Worm (Caenorhabditis elegans) whole organism, L4 larva: ENCODE measurements around the gene C49A9.5.

Experiments used
- F10B5.3 ChIP-seq: sonication (generic microtip); optimal IDR thresholded peaks from 2 replicates; lab custom pipeline; 2016; ENCODE audit warnings: mild to moderate bottlenecking, missing genetic modification characterization, missing compliant biosample characterization
- F37D6.2 ChIP-seq: sonication (generic microtip); optimal IDR thresholded peaks from 2 replicates; lab custom pipeline; 2016; ENCODE audit warnings: mild to moderate bottlenecking, missing genetic modification characterization, missing compliant biosample characterization
- F49E8.2 ChIP-seq: sonication (generic microtip); optimal IDR thresholded peaks from 2 replicates; lab custom pipeline; 2016; ENCODE audit warnings: missing compliant biosample characterization, mild to moderate bottlenecking, missing genetic modification characterization, borderline replicate concordance
- R02D3.7 ChIP-seq: fragments of 150-350 bp; sonication (generic microtip); optimal IDR thresholded peaks from 3 replicates; lab custom pipeline; 2014; ENCODE audit warnings: missing biosample characterization, missing genetic modification characterization
- T20F7.1 ChIP-seq: fragments of 200-800 bp; sonication (Bioruptor generic); optimal IDR thresholded peaks from 2 replicates; lab custom pipeline; 2018; ENCODE audit warnings: mild to moderate bottlenecking, missing genetic modification characterization, missing compliant biosample characterization
- Y105C5A.15 ChIP-seq: fragments of 200-800 bp; sonication (Bioruptor generic); IDR thresholded peaks from 2 replicates; pipeline ENCODE4 v1.3.6; 2022; ENCODE audit warnings: missing genetic modification characterization, missing compliant biosample characterization
- ZK546.5 ChIP-seq, 2 experiments: sonication (generic microtip); optimal IDR thresholded peaks; 2 replicates each; lab custom pipeline; 2017; ENCODE audit warnings: missing biosample characterization in 2 of 2, missing genetic modification characterization in 2 of 2
- aha-1 ChIP-seq: fragments of 150-350 bp; peaks from one replicate; lab custom pipeline; 2014; ENCODE audit warnings: missing biosample characterization, missing genetic modification characterization
- ama-1 ChIP-seq: fragments of 150-350 bp; optimal IDR thresholded peaks from 2 replicates; lab custom pipeline; 2014; ENCODE audit warnings: inconsistent platforms, mixed read lengths
- arid-1 ChIP-seq: fragments of 200-800 bp; sonication (Bioruptor generic); conservative IDR thresholded peaks from 2 replicates; pipeline ENCODE4 v1.3.6; 2022; ENCODE audit warnings: missing genetic modification reagents, missing genetic modification characterization, missing compliant biosample characterization
- ceh-44 ChIP-seq: fragments of 200-800 bp; sonication (Bioruptor generic); IDR thresholded peaks from 2 replicates; pipeline ENCODE4 v1.3.6; 2022; ENCODE audit warnings: missing genetic modification reagents, missing genetic modification characterization, missing compliant biosample characterization
- ces-1 ChIP-seq: fragments of 150-350 bp; sonication (generic microtip); optimal IDR thresholded peaks from 4 replicates; lab custom pipeline; 2014; ENCODE audit warnings: missing biosample characterization, missing genetic modification reagents, missing genetic modification characterization
- ctbp-1 ChIP-seq: fragments of 200-800 bp; sonication (Bioruptor generic); IDR thresholded peaks from 2 replicates; pipeline ENCODE4 v1.3.6; 2022; ENCODE audit warnings: missing genetic modification reagents, missing genetic modification characterization, missing compliant biosample characterization
- daf-16 ChIP-seq, 3 experiments: sonication (generic microtip); optimal IDR thresholded peaks; 2 replicates each; lab custom pipeline; 2016 to 2017; ENCODE audit warnings: missing genetic modification characterization in 3 of 3, missing genetic modification reagents in 3 of 3, mild to moderate bottlenecking in 2 of 3, missing compliant biosample characterization in 2 of 3, missing biosample characterization in 1 of 3, moderate library complexity in 1 of 3
- daf-19 ChIP-seq: fragments of 200-800 bp; sonication (Bioruptor generic); conservative IDR thresholded peaks from 2 replicates; pipeline ENCODE4 v1.3.6; 2022; ENCODE audit warnings: missing genetic modification characterization, missing compliant biosample characterization
- dmd-6 ChIP-seq: fragments of 200-800 bp; sonication (Bioruptor generic); IDR thresholded peaks from 2 replicates; pipeline ENCODE4 v1.3.6; 2022; ENCODE audit warnings: missing genetic modification reagents, missing genetic modification characterization, missing compliant biosample characterization
- dmd-9 ChIP-seq: fragments of 200-800 bp; sonication (Bioruptor generic); IDR thresholded peaks from 2 replicates; pipeline ENCODE4 v1.3.6; 2022; ENCODE audit warnings: missing genetic modification reagents, missing genetic modification characterization, missing compliant biosample characterization
- egl-27 ChIP-seq: sonication (generic microtip); optimal IDR thresholded peaks from 3 replicates; lab custom pipeline; 2017; ENCODE audit warnings: missing biosample characterization, missing genetic modification reagents, missing genetic modification characterization
- fkh-10 ChIP-seq: fragments of 150-350 bp; optimal IDR thresholded peaks from 2 replicates; lab custom pipeline; 2014; ENCODE audit warnings: missing biosample characterization, missing genetic modification reagents, missing genetic modification characterization
- fos-1 ChIP-seq: fragments of 150-350 bp; optimal IDR thresholded peaks from 2 replicates; lab custom pipeline; 2014; ENCODE audit warnings: missing biosample characterization, missing genetic modification characterization
- hif-1 ChIP-seq, 2 experiments: sonication (generic microtip); optimal IDR thresholded peaks; 2 replicates each; lab custom pipeline; 2016 to 2017; ENCODE audit warnings: missing compliant biosample characterization in 2 of 2, missing genetic modification characterization in 2 of 2, missing genetic modification reagents in 2 of 2, missing genotype in 2 of 2, mild to moderate bottlenecking in 1 of 2
- hlh-11 ChIP-seq: fragments of 200-800 bp; sonication (Bioruptor generic); optimal IDR thresholded peaks from 2 replicates; lab custom pipeline; 2018; ENCODE audit warnings: mild to moderate bottlenecking, missing genetic modification characterization, missing compliant biosample characterization
- hmg-1.1 ChIP-seq: fragments of 200-800 bp; sonication (Bioruptor generic); IDR thresholded peaks from 2 replicates; pipeline ENCODE4 v1.3.6; 2022; ENCODE audit warnings: missing genetic modification reagents, missing genetic modification characterization, missing compliant biosample characterization
- lin-13 ChIP-seq: fragments of 150-350 bp; optimal IDR thresholded peaks from 2 replicates; lab custom pipeline; 2014; ENCODE audit warnings: missing biosample characterization, missing genetic modification reagents, missing genetic modification characterization
- lin-15B ChIP-seq: fragments of 150-350 bp; sonication (generic microtip); optimal IDR thresholded peaks from 3 replicates; lab custom pipeline; 2014; ENCODE audit warnings: missing biosample characterization, missing genetic modification characterization
- lin-29 ChIP-seq: fragments of 200-800 bp; sonication (Bioruptor generic); IDR thresholded peaks from 2 replicates; pipeline ENCODE4 v1.3.6; 2022; ENCODE audit warnings: missing genetic modification reagents, missing genetic modification characterization, missing compliant biosample characterization
- lir-3 ChIP-seq: sonication (generic microtip); optimal IDR thresholded peaks from 2 replicates; lab custom pipeline; 2016; ENCODE audit warnings: mild to moderate bottlenecking, missing genetic modification characterization, missing compliant biosample characterization
- mdl-1 ChIP-seq, 2 experiments: fragments of 150-350 bp in 1 of 2; sonication (generic microtip) in 1 of 2; optimal IDR thresholded peaks; 2 replicates each; lab custom pipeline; 2014 to 2017; ENCODE audit warnings: missing biosample characterization in 2 of 2, missing genetic modification characterization in 2 of 2
- mep-1 ChIP-seq: fragments of 150-350 bp; sonication (generic microtip); optimal IDR thresholded peaks from 3 replicates; lab custom pipeline; 2014; ENCODE audit warnings: missing biosample characterization, missing genetic modification characterization
- mxl-3 ChIP-seq: fragments of 200-800 bp; sonication (Bioruptor generic); optimal IDR thresholded peaks from 2 replicates; lab custom pipeline; 2018; ENCODE audit warnings: mild to moderate bottlenecking, missing genetic modification characterization, missing compliant biosample characterization
- nhr-42 ChIP-seq: fragments of 200-800 bp; sonication (Bioruptor generic); IDR thresholded peaks from 2 replicates; pipeline ENCODE4 v1.3.6; 2022; ENCODE audit warnings: missing genetic modification characterization, missing compliant biosample characterization
- nhr-77 ChIP-seq: fragments of 150-350 bp; optimal IDR thresholded peaks from 2 replicates; lab custom pipeline; 2014; ENCODE audit warnings: missing biosample characterization, missing genetic modification characterization
- php-3 ChIP-seq: fragments of 200-800 bp; sonication (Bioruptor generic); IDR thresholded peaks from 2 replicates; pipeline ENCODE4 v1.3.6; 2022; ENCODE audit warnings: missing genetic modification reagents, missing genetic modification characterization, missing compliant biosample characterization
- saeg-2 ChIP-seq: fragments of 200-800 bp; sonication (Bioruptor generic); IDR thresholded peaks from 2 replicates; pipeline ENCODE4 v1.3.6; 2022; ENCODE audit warnings: missing genetic modification reagents, missing genetic modification characterization, missing compliant biosample characterization
- sdz-12 ChIP-seq: fragments of 200-800 bp; sonication (Bioruptor generic); optimal IDR thresholded peaks from 2 replicates; lab custom pipeline; 2018; ENCODE audit warnings: mild to moderate bottlenecking, missing genetic modification characterization, missing compliant biosample characterization
- set-16 ChIP-seq: fragments of 200-800 bp; sonication (Bioruptor generic); IDR thresholded peaks from 2 replicates; pipeline ENCODE4 v1.3.6; 2022; ENCODE audit warnings: missing genetic modification reagents, missing genetic modification characterization, missing compliant biosample characterization
- skn-1 ChIP-seq: fragments of 150-350 bp; optimal IDR thresholded peaks from 2 replicates; lab custom pipeline; 2014; ENCODE audit warnings: missing biosample characterization, missing genetic modification characterization
- snpc-1.2 ChIP-seq: fragments of 200-800 bp; sonication (Bioruptor generic); IDR thresholded peaks from 2 replicates; pipeline ENCODE4 v1.3.6; 2022; ENCODE audit warnings: missing genetic modification reagents, missing genetic modification characterization, missing compliant biosample characterization
- spr-1 ChIP-seq: sonication (generic microtip); optimal IDR thresholded peaks from 2 replicates; lab custom pipeline; 2016; ENCODE audit warnings: mild to moderate bottlenecking, missing genetic modification characterization, missing compliant biosample characterization
- tag-97 ChIP-seq: fragments of 200-800 bp; sonication (Bioruptor generic); IDR thresholded peaks from 2 replicates; pipeline ENCODE4 v1.3.6; 2022; ENCODE audit warnings: missing genetic modification characterization, missing compliant biosample characterization
- unc-62 ChIP-seq, 3 experiments: fragments of 150-350 bp in 1 of 3; sonication (generic microtip); optimal IDR thresholded peaks in 2 of 3; peaks in 1 of 3; 1 replicate in 1 of 3; 2 replicates in 2 of 3; lab custom pipeline; 2014 to 2017; ENCODE audit warnings: missing biosample characterization in 3 of 3, missing genetic modification characterization in 3 of 3, missing genetic modification reagents in 3 of 3, missing genotype in 1 of 3
- zag-1 ChIP-seq: fragments of 150-350 bp; optimal IDR thresholded peaks from 2 replicates; lab custom pipeline; 2014; ENCODE audit warnings: missing biosample characterization, missing genetic modification characterization
- zfp-2 ChIP-seq: sonication (generic microtip); optimal IDR thresholded peaks from 2 replicates; lab custom pipeline; 2016; ENCODE audit warnings: mild to moderate bottlenecking, missing genetic modification characterization, missing compliant biosample characterization
- zip-2 ChIP-seq: fragments of 150-350 bp; optimal IDR thresholded peaks from 2 replicates; lab custom pipeline; 2014; ENCODE audit warnings: missing biosample characterization, missing genetic modification characterization
- ztf-7 ChIP-seq: fragments of 150-350 bp; optimal IDR thresholded peaks from 2 replicates; lab custom pipeline; 2014; ENCODE audit warnings: missing biosample characterization, missing genetic modification characterization

Gene C49A9.5

DNA sequence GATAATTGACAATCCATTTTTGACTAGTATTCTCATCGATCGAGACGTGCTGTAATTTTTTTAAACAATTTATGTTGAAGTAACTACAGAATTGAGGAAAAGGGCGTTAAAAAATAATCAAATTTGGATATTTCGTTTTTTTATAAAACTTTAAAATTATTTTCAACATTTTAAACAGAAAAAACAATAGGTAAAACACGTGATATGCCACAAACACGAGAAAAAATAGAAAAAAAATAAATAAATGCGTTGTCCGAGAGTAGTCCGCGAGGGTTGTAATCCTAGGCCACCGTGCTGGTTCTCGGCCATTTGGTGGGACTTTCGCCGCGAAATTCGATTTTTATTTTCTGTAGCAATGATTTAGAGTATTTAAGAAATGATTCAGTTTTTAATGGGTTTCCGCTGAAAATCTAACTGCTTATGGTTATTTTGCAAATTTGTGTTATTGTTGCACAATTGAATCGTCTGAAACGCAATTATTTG, 7.1 kb upstream of the C49A9.5 start, which contains the start of gene C49A9.10 (continued):
- no peak for TF ChIP-seq zag-1 (tag; lab: Kevin White, UChicago)
- TF ChIP-seq ctbp-1 (GFP tag; lab: Robert Waterston, UW): 0 out of 2 replicates have a peak, but pooled peaks have one; percentile 28
- no peak for TF ChIP-seq skn-1 (tag; lab: Kevin White, UChicago)

DNA sequence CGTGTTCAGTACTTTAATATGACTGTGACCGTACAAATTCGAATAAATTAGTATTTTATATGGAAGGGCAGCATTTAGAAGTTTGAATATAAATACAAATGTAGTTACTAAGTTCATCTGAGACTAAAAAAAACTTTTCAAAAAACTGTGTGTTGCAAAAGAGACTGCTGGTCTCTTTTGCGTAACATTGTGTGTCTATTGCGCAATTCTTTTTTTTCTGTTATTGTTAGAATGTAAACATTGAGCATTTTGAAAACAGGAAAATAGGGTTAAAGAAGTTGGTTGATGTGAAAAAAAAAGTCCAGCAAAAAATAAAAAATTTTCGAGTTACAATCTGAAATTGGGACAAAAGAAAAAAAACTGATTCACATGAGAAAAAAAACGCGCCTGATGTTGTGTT, 4.1 kb upstream of the C49A9.5 start:
- no peak for TF ChIP-seq F49E8.2
- peak; percentile 93 for TF ChIP-seq zip-2 (tag; lab: Kevin White, UChicago)
- peak in 1 of 2 experiments; percentile 3 for TF ChIP-seq unc-62 (GFP tag; optimal IDR thresholded peaks at IDR 0.05 in 1 of 2; lab: Kevin White, UChicago)
- no peak for TF ChIP-seq unc-62 (tag; optimal IDR thresholded peaks at IDR 0.05; lab: Kevin White, UChicago)

DNA sequence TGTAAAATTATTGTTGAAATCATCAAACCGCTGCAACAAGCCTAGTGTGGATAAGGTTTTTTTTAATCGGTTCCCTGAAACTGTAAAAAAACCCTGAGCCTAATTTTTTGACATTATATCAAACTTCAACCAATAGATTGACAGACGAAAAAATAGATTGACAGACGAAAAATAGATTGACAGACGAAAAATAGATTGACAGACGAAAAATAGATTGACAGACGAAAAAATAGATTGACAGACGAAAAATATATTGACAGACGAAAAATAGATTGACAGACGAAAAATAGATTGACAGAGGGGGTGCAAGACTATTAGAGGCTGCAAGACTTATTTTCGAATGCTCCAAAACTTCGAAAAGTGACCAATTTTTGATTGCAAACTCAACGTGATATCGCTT, 3.5 kb upstream of the C49A9.5 start:
- peak; percentile 41 for TF ChIP-seq dmd-6

DNA sequence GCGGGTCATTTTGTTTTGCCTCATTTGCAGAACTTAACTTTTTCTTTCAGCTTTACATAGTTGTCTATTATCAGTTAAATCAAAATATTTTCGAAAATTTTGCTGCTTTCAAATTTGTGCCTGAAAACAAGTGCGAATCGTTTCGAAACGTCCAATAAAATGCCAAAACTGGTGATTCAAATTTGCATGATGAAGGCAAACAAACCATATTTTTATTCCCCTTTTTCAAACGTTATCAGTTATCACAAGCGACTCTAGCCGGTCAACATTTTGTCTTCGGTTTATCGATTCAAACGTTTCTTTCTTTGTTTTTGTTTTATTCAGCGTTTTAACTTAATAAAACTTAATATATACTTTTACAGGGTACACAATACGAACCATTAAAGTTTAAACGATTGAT, 2.9 kb upstream of the C49A9.5 start, which contains the start of the genes ugt-24 and C49A9.6:
Gene ugt-24, minus strand, starts transcription at position 147 of the 400 bp plus-strand sequence.
Gene C49A9.6, plus strand, starts transcription at position 363 of the 400 bp plus-strand sequence.
- TF ChIP-seq T20F7.1 (GFP tag; lab: Kevin White, UChicago) (no peak), daf-19 (GFP tag; lab: Robert Waterston, UW) (no peak), lin-15B (tag; lab: Kevin White, UChicago) (no peak), dmd-9 (GFP tag; lab: Robert Waterston, UW) (no peak), ztf-7 (tag; lab: Kevin White, UChicago) (no peak), hlh-11 (tag; lab: Kevin White, UChicago) (peak; percentile 52), ZK546.5 (tag; optimal IDR thresholded peaks at IDR 0.05; lab: Kevin White, UChicago) (no peak), hif-1 (tag; optimal IDR thresholded peaks at IDR 0.05; lab: Kevin White, UChicago) (no peak), arid-1 (GFP tag; lab: Robert Waterston, UW) (no peak), nhr-42 (no peak), fkh-10 (GFP tag; lab: Kevin White, UChicago) (no peak), aha-1 (no peak), lin-29 (GFP tag; lab: Robert Waterston, UW) (no peak), spr-1 (tag; lab: Kevin White, UChicago) (no peak), fos-1 (tag; lab: Kevin White, UChicago) (no peak), zfp-2 (tag; lab: Kevin White, UChicago) (no peak), ceh-44 (GFP tag; lab: Robert Waterston, UW) (no peak), mep-1 (tag; lab: Kevin White, UChicago) (no peak), snpc-1.2 (GFP tag; lab: Robert Waterston, UW) (no peak), F37D6.2 (tag; lab: Kevin White, UChicago) (no peak), hmg-1.1 (GFP tag; lab: Robert Waterston, UW) (no peak), daf-16 (GFP tag; optimal IDR thresholded peaks at IDR 0.05; lab: Kevin White, UChicago) (no peak), daf-16 (tag; optimal IDR thresholded peaks at IDR 0.05; lab: Kevin White, UChicago) (peak; percentile 96), mdl-1 (tag; optimal IDR thresholded peaks at IDR 0.05; lab: Kevin White, UChicago) (no peak), mxl-3 (GFP tag; lab: Kevin White, UChicago) (no peak), sdz-12 (GFP tag; lab: Kevin White, UChicago) (no peak), R02D3.7 (no peak), nhr-77 (tag; lab: Kevin White, UChicago) (peak; percentile 11), Y105C5A.15 (GFP tag; lab: Robert Waterston, UW) (no peak), ctbp-1 (GFP tag; lab: Robert Waterston, UW) (no peak), F10B5.3 (tag; lab: Kevin White, UChicago) (no peak), saeg-2 (GFP tag; lab: Robert Waterston, UW) (no peak), egl-27 (tag; lab: Kevin White, UChicago) (no peak), tag-97 (GFP tag; lab: Robert Waterston, UW) (no peak), lin-13 (GFP tag; lab: Kevin White, UChicago) (no peak), set-16 (GFP tag; lab: Robert Waterston, UW) (no peak), unc-62 (GFP tag; optimal IDR thresholded peaks at IDR 0.05 in 1 of 2; lab: Kevin White, UChicago) (no peak), unc-62 (tag; optimal IDR thresholded peaks at IDR 0.05; lab: Kevin White, UChicago) (no peak), lir-3 (tag; lab: Kevin White, UChicago) (no peak), ama-1 (lab: Kevin White, UChicago) (no peak), ces-1 (GFP tag; lab: Kevin White, UChicago) (no peak), F49E8.2 (no peak), php-3 (GFP tag; lab: Robert Waterston, UW) (0 out of 2 replicates have a peak, but pooled peaks have one; percentile 28)
